Fruit fly (Drosophila melanogaster) whole organism, embryonic: ENCODE data around the gene Nup160.

Experiments
- CG11696 ChIP-seq: fragments of 200-800 bp; sonication (Bioruptor generic); IDR thresholded peaks from 2 replicates; pipeline ENCODE4 v1.3.6; 2022; ENCODE audit warnings: missing biosample characterization, missing genetic modification characterization
- MESR4 ChIP-seq: fragments of 200-800 bp; sonication (Bioruptor generic); optimal IDR thresholded peaks from 2 replicates; lab custom pipeline; 2018; ENCODE audit warnings: missing biosample characterization, mild to moderate bottlenecking, missing genetic modification characterization, moderate library complexity

DNA sequence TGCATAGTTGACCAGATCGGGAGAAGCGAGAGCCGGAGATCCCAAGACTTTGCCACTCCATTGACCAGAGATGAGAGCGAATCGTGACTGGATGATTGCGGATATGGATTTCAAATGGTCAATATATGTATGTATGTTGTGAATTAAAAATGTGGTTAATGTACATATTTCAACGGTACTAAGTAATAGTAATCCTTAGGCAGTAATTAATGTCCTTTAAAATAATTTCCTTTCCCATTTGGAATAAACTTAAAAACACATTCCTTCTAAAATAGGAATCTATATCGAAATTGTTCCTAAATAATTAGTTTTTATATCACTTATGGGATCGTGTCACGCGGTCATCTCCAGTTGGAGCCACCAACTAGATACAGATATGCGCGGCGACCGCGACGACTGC lies 49.6 kb upstream of the Nup160 start:
- TF ChIP-seq MESR4 (no peak), CG11696 (GFP tag; lab: Robert Waterston, UW) (no peak)
